Worm (Caenorhabditis elegans): Measurements from ENCODE around the gene ttr-21.
A peak's percentile ranks its signal among the peaks of the same experiment; 100 is the strongest.

ttr-21 gene

ce11 chrV:13812931-13813330 lies 41.3 kb downstream of the ttr-21 start, which contains the start of gene ceh-24:
ceh-24 (plus strand) TSS chrV:13813231.
- no peak for TF ChIP-seq ceh-34 (tag; optimal IDR thresholded peaks at IDR 0.05)
- no peak for TF ChIP-seq ceh-14 (tag; optimal IDR thresholded peaks at IDR 0.05)
- no peak for TF ChIP-seq hlh-8 (tag; optimal IDR thresholded peaks at IDR 0.05)
- TF ChIP-seq pat-9 (tag; optimal IDR thresholded peaks at IDR 0.05) = no peak
- no peak for TF ChIP-seq ceh-30 (tag; optimal IDR thresholded peaks at IDR 0.05)
- no peak for TF ChIP-seq mec-3 (tag; optimal IDR thresholded peaks at IDR 0.05; ENCODE audit: borderline replicate concordance)
- no peak for TF ChIP-seq ets-4 (tag; optimal IDR thresholded peaks at IDR 0.05)
- TF ChIP-seq dmd-4 (tag; optimal IDR thresholded peaks at IDR 0.05; ENCODE audit: borderline replicate concordance) = no peak
- TF ChIP-seq pag-3 (tag; optimal IDR thresholded peaks at IDR 0.05; ENCODE audit: borderline replicate concordance) = no peak
- no peak for TF ChIP-seq fkh-10 (GFP tag; optimal IDR thresholded peaks at IDR 0.05)
- no peak for TF ChIP-seq elt-2 (tag; optimal IDR thresholded peaks at IDR 0.05)
- TF ChIP-seq hlh-6 (tag; optimal IDR thresholded peaks at IDR 0.05) = no peak
- TF ChIP-seq fkh-6 (tag; optimal IDR thresholded peaks at IDR 0.05) = no peak
- no peak for TF ChIP-seq C38D4.7 (GFP tag; optimal IDR thresholded peaks at IDR 0.05)

DNA sequence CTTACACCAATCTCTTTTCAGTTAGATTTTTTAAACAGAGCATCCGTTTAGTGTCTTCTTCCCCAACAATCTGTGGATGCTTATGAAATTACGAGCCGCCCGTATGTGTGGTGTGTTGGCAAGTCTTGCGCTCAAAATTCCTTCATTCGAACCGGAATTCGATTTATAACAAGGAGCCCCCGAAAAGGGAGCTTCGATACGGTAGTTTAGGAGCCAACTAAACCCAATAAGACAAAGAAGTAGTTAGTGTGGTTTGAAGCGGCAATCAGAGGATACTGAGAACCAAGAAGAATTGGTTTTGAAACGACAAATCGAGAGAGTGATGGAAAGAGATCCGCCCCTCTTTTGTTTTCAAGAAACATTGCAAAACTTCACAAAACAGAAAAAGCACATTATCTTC lies 41.9 kb downstream of the ttr-21 start:
- TF ChIP-seq ceh-2 (tag; optimal IDR thresholded peaks at IDR 0.05) (no peak), mec-3 (tag; optimal IDR thresholded peaks at IDR 0.05; ENCODE audit: borderline replicate concordance) (no peak), unc-42 (tag; optimal IDR thresholded peaks at IDR 0.05) (peak; percentile 68)

ce11 chrV:13808462-13808867 lies 45.7 kb downstream of the ttr-21 start:
- TF ChIP-seq ztf-16 (tag; optimal IDR thresholded peaks at IDR 0.05) = no peak
- peak; percentile 53 for TF ChIP-seq unc-42 (tag; optimal IDR thresholded peaks at IDR 0.05)
- peak; percentile 77 for TF ChIP-seq ceh-31 (tag; optimal IDR thresholded peaks at IDR 0.05)
- peak; percentile 44 for TF ChIP-seq hlh-8 (tag; optimal IDR thresholded peaks at IDR 0.05)
- TF ChIP-seq F13H6.1 (tag; optimal IDR thresholded peaks at IDR 0.05) = peak; percentile 33
- TF ChIP-seq ceh-18 (tag; optimal IDR thresholded peaks at IDR 0.05) = peak; percentile 72
- TF ChIP-seq ceh-34 (tag; optimal IDR thresholded peaks at IDR 0.05) = peak; percentile 81
- TF ChIP-seq nfya-1 (tag; optimal IDR thresholded peaks at IDR 0.05) = peak; percentile 79
- TF ChIP-seq tbx-2 (tag; optimal IDR thresholded peaks at IDR 0.05) = peak; percentile 82
- TF ChIP-seq K09A11.1 (tag; optimal IDR thresholded peaks at IDR 0.05; ENCODE audit: insufficient read depth) = no peak
- TF ChIP-seq pag-3 (tag; optimal IDR thresholded peaks at IDR 0.05; ENCODE audit: borderline replicate concordance) = no peak
- TF ChIP-seq elt-2 (tag; optimal IDR thresholded peaks at IDR 0.05) = peak; percentile 18
- peak; percentile 50 for TF ChIP-seq syd-9 (tag; optimal IDR thresholded peaks at IDR 0.05)
- TF ChIP-seq sdc-2 (tag; optimal IDR thresholded peaks at IDR 0.05) = peak; percentile 17
- TF ChIP-seq C08G9.2 (tag; optimal IDR thresholded peaks at IDR 0.05) = no peak
- TF ChIP-seq fkh-6 (tag; optimal IDR thresholded peaks at IDR 0.05) = no peak
- no peak for TF ChIP-seq zip-5 (tag; optimal IDR thresholded peaks at IDR 0.05)
- peak; percentile 12 for TF ChIP-seq pax-1 (tag; optimal IDR thresholded peaks at IDR 0.05)
- no peak for TF ChIP-seq ahr-1 (tag; optimal IDR thresholded peaks at IDR 0.05)
- peak; percentile 42 for TF ChIP-seq ceh-2 (tag; optimal IDR thresholded peaks at IDR 0.05)
- peak; percentile 36 for TF ChIP-seq unc-55 (GFP tag; optimal IDR thresholded peaks at IDR 0.05)
- peak; percentile 49 for TF ChIP-seq pros-1 (tag; optimal IDR thresholded peaks at IDR 0.05)
- peak; percentile 59 for TF ChIP-seq hlh-30 (tag; optimal IDR thresholded peaks at IDR 0.05; ENCODE audit: insufficient read depth)
- peak; percentile 9 for TF ChIP-seq ceh-30 (tag; optimal IDR thresholded peaks at IDR 0.05)
- peak; percentile 13; the same call in 1 of the 2 replicates for TF ChIP-seq sox-2 (GFP tag; IDR thresholded peaks at IDR 0.05)
- peak; percentile 75 for TF ChIP-seq ref-2 (tag; optimal IDR thresholded peaks at IDR 0.05)
- no peak for TF ChIP-seq hlh-15 (tag; optimal IDR thresholded peaks at IDR 0.05)
- TF ChIP-seq ceh-14 (tag; optimal IDR thresholded peaks at IDR 0.05) = peak; percentile 6
- TF ChIP-seq rnt-1 (tag; optimal IDR thresholded peaks at IDR 0.05) = peak; percentile 39

DNA sequence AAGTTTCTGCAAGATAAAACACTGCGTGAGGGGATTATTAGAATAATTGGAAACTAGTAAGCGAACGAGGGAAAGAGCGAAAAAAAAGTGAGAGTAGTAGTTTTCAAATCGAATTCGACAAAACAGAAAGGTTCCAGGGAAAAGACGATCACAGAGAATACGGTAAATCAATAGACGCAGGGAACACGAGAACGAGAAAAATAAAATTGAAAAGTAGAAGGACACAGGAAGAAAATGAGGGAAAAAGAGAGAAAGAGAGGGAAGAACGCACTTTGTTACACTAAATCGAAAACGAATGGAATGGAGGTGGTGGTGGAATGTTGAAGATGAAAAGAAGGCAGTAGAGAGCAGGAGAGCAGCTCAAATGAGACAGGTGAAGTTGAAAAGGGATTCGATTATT lies 47.0 kb downstream of the ttr-21 start, which contains the start of gene swan-1:
Gene swan-1, minus strand, starts transcription at position 6 of the 400 bp plus-strand sequence.
- TF ChIP-seq nhr-232 (tag; optimal IDR thresholded peaks at IDR 0.05) (no peak), lin-11 (tag; optimal IDR thresholded peaks at IDR 0.05) (no peak), pros-1 (tag; optimal IDR thresholded peaks at IDR 0.05) (no peak), sox-2 (GFP tag; IDR thresholded peaks at IDR 0.05) (no peak)

Data from whole organism, late embryonic.